Worm (Caenorhabditis elegans) whole organism, L4/young adult: ENCODE data around the gene spe-43.

Experiments used
- W03F9.2 ChIP-seq: fragments of 150-350 bp; optimal IDR thresholded peaks from 2 replicates; lab custom pipeline; 2014; ENCODE audit warnings: missing biosample characterization, missing genetic modification characterization
- dao-5 ChIP-seq: sonication (generic microtip); optimal IDR thresholded peaks from 2 replicates; lab custom pipeline; 2016; ENCODE audit warnings: missing genotype, missing genetic modification characterization, moderate library complexity, missing compliant biosample characterization
- him-1 ChIP-seq: sonication (generic microtip); optimal IDR thresholded peaks from 2 replicates; lab custom pipeline; 2016; ENCODE audit warnings: missing genotype, missing genetic modification reagents, missing genetic modification characterization, missing compliant biosample characterization

spe-43 gene

DNA sequence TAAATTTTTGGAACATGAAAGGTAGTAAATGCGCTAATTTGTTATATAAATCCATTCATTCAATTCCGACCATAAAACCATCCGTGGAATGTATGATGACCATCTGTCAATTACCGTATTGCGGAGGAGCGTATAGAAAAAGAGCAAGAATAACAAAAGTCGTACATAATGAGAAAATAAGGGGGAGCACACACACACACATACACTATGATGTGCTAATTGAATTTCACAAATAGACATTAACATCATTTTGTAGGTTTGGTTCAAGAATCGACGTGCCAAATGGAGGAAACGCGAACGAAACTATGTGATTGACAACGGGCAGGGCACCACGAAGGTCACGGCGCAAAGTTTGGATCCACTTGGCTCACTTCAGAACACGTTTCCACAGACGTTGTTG is 20.8 kb downstream of the spe-43 start:
- TF ChIP-seq dao-5 (tag; lab: Kevin White, UChicago) (no peak), W03F9.2 (no peak), him-1 (tag; lab: Kevin White, UChicago) (no peak)

DNA sequence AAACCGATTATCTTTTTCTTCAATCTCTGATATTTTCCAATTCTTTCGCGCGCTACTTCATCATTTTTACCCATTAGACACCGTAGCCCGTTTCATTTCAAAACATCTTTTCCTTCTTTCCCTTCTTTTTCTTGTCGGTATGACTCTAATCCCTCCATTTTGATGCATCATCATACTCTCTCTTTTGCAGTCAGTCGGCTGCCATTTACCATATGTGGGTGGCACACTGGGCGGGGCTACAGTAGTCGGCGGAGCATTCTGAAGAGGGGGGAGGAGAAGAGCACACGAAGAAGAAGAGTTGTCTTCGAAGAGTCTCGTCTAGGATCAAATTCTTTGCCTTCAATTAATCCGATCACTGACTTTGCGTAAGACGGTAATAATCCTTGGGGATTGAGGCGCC is 23.4 kb downstream of the spe-43 start, which contains the start of gene unc-30:
TSS of gene unc-30 (plus strand) at position 184 of the 400 bp plus-strand sequence.
- TF ChIP-seq W03F9.2 (no peak), him-1 (tag; lab: Kevin White, UChicago) (no peak), dao-5 (tag; lab: Kevin White, UChicago) (no peak)

DNA sequence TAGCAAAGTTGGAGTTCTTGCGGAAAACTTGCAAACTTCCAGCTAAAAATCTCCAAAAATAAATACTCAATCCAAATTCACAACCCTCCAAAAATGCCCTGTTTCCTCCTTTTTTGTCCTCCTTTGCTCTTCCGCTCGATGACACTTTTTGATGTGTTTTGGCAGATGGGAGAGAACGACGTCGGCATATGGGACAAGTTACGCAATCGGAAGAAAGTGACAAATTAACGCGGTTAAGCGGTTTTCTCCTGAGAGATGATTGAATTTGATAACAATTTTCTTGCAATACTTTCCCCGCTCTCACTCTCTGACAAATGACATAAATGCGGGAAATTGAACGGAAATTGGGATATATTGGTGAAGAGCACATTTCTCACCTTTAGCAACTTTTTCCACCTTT is 25.5 kb downstream of the spe-43 start:
- TF ChIP-seq W03F9.2, result no peak
- no peak for TF ChIP-seq dao-5 (tag; lab: Kevin White, UChicago)
- TF ChIP-seq him-1 (tag; lab: Kevin White, UChicago), result no peak

DNA sequence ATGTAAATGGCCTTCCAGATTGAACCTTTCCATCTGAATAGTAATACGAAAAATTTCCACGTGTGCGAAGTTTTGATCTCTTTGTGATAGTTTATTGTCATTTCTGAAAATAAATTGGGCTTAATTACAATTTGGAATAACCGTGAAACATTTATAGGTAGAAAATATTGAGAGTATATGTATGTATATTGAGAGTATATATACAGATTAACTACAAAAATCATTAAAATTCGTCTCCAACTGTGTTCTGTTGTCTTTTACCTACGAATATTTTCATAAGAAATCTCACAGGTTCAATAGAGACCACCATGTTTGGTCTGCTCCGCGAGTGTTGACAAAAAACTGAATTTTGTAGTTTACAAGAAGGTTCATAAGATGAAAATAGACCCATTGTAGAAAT is 29.2 kb downstream of the spe-43 start, which contains the start of gene best-2:
TSS of gene best-2 (minus strand) at position 101 of the 400 bp plus-strand sequence.
- TF ChIP-seq dao-5 (tag; lab: Kevin White, UChicago) (no peak), W03F9.2 (no peak), him-1 (tag; lab: Kevin White, UChicago) (no peak)

DNA sequence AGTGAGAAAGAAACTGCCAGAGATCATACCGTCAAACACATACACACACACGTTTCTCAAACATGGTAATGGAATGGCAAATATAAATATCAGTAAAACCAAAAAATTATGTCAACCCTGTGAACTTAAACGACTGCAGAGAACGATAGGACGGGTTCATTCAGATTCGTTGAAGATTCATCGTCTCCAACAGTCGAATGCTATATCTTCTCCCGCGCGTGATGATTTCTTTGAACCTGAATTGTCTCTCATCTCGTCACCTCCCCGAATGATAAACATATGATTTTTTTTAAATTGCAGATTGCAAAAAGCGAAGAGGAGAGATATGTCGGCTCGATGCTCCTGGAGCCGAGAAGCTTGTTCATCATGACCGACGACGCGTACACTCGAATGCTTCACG is 31.3 kb downstream of the spe-43 start:
- TF ChIP-seq dao-5 (tag; lab: Kevin White, UChicago), result no peak
- TF ChIP-seq W03F9.2, result no peak
- TF ChIP-seq him-1 (tag; lab: Kevin White, UChicago), result no peak

DNA sequence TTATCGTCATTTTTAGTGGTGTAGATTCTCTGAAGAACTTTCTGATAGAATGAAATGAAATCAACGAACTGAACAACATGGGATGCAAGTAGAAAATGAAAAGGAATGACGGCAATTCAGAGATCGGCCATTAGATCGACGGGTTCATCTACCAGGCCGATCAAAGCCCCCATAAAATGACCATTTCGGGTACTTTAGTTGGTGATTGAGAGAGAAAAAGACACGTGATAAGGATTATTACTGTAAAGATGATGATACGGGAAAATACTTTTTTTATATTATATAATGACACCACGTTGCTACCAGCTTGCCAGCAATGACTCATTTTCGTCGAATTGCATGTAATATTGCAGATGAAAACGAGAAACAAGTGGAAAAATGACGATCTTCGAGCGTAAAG is 32.4 kb downstream of the spe-43 start, which contains the start of gene best-1:
TSS of gene best-1 (minus strand) at position 29 of the 400 bp plus-strand sequence.
- no peak for TF ChIP-seq him-1 (tag; lab: Kevin White, UChicago)
- no peak for TF ChIP-seq dao-5 (tag; lab: Kevin White, UChicago)

DNA sequence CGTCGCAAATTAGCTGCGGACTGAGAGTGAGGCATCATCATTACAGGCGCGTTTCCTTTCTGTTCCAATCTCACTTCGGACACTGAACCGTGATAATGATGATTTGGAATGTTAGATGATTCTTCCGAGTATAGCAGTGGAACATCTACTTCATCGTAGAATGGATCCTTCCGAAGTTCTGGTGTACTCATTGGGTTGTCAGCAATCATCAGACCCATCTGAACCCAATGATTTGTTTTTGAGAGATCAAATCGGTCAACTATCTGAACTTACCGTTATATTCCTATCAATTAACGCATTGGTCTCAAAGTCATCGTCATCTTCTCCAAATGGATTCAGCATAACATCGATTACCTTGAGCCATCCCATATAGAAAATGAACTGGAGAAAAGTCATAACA is 33.7 kb downstream of the spe-43 start:
- no peak for TF ChIP-seq him-1 (tag; lab: Kevin White, UChicago)
- TF ChIP-seq W03F9.2, result no peak
- no peak for TF ChIP-seq dao-5 (tag; lab: Kevin White, UChicago)

DNA sequence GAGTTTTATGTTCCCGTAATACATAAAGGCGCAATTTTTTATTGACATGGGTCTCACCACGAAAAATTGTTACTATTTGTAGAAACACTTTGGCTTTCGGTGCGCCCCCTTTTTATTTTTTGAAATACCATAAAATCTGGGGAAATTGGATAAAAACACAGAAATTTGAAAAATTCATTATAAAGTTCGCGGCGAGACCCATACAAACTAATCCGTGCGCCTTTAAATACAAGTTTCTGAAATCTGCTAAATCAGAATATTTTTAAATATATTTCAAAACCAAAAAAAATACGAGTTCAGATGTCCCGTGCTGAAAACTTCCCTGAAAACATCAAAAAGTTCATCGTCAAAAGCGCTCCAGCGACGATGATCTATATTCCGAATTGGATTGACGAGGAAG is 34.8 kb downstream of the spe-43 start, which contains the start of gene B0564.2:
TSS of gene B0564.2 (plus strand) at position 301 of the 400 bp plus-strand sequence.
- no peak for TF ChIP-seq dao-5 (tag; lab: Kevin White, UChicago)
- TF ChIP-seq W03F9.2, result no peak
- TF ChIP-seq him-1 (tag; lab: Kevin White, UChicago), result no peak

DNA sequence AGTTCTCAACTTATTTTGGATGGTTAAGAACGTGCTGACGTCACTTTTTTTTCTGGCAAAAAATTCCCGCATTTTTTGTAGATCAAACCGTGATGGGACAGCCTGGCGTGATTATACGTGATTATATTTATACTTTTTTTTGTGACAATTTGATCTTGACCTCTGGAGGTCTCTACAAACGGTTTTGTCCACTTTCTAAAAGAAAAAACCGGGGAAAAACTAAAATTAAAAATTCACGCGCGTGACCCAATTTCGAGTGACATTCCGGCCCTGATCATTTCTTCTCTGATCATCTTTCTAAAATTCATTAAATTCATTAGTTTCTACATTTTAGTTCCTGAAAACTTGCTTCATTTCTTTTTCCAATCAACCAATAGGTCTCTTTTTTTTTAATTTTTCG is 37.3 kb downstream of the spe-43 start, which contains the start of gene rde-11:
TSS of gene rde-11 (plus strand) at position 301 of the 400 bp plus-strand sequence.
- TF ChIP-seq dao-5 (tag; lab: Kevin White, UChicago) (no peak), him-1 (tag; lab: Kevin White, UChicago) (no peak), W03F9.2 (no peak)

DNA sequence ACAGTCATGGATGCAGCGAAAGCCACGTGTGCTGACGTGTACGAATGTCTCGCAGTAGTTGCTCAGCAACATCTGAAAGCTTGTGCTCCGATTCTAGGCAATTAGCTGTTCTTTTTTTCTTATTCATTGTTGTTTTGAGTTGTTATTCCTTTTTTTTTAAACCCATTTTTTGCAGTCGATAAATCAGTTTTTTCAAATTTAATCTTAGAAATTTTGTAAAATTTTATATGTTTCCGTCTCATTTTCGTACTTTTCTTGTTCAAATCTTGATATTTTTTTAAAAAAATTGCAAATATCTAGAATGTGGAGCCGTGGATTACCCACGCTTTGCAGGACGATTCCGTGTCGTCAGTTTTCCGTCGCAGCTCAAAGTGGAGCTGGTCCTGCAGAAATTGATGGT is 41.7 kb downstream of the spe-43 start, which contains the start of gene fask-1:
TSS of gene fask-1 (plus strand) at position 301 of the 400 bp plus-strand sequence.
- TF ChIP-seq him-1 (tag; lab: Kevin White, UChicago), result no peak
- TF ChIP-seq dao-5 (tag; lab: Kevin White, UChicago), result no peak
- no peak for TF ChIP-seq W03F9.2

DNA sequence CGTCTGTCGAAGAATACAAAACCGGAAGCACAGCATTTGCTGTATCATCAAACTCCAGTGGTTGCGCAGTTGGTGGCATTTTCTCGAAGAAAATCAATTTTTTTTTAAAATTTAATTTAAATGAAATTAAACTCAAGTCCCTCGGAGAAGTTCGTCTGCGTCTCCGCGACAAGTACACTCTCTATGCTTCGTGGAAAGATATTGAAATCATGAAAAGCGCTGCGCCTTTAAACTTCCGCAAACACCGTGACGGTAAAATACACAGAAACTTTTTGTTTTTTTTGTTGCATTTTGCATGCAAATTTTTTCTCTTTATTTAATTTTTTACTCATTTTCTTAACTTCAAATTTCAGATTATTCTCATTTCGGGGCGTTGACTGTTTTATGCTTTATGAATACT is 43.5 kb downstream of the spe-43 start, which contains the start of the genes dli-1, tin-9.2 and exos-4.1:
TSS of gene dli-1 (minus strand) at position 141 of the 400 bp plus-strand sequence.
TSS of gene tin-9.2 (plus strand) at position 344 of the 400 bp plus-strand sequence.
TSS of gene exos-4.1 (plus strand) at position 348 of the 400 bp plus-strand sequence.
- TF ChIP-seq him-1 (tag; lab: Kevin White, UChicago) (no peak), W03F9.2 (peak; percentile 86)

DNA sequence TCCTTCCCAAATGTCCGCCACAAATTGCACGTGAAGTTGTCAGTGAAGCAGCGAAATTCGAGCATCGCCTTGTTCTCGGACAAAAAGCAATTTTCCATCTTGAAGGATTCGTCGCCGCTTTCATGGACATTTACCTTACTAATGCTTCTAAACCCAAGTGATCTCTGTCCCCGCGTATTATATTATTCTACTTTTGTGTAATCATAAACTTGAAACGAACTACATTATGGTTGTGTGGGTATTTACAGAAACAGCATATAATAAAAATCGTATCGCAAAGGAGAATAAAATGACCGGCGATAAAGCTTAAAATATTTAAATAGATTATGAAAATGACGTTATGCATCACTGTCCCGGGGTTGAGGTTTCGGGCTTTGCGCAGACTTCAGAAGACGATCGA is 45.4 kb downstream of the spe-43 start:
- TF ChIP-seq dao-5 (tag; lab: Kevin White, UChicago), result no peak
- no peak for TF ChIP-seq W03F9.2
- TF ChIP-seq him-1 (tag; lab: Kevin White, UChicago), result no peak

DNA sequence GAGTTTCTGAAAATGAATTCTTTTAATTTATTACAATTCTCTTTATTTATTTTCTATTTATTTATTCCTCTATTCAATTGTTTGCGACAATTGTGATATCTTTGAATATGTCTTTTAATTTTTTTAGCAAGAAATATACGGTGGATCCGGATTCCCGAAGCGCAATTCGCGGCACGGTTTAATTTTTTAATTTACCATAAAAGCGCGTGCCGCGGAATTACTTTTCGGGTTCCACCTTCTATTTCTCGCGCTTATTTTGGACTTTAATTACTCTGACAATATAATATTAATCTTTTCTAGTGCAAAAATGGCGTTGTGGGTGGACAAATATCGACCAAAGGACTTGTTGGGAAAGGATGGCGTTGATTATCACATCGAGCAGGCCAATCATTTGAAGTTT is 46.7 kb downstream of the spe-43 start, which contains the start of gene rfc-3:
TSS of gene rfc-3 (plus strand) at position 301 of the 400 bp plus-strand sequence.
- no peak for TF ChIP-seq dao-5 (tag; lab: Kevin White, UChicago)
- TF ChIP-seq W03F9.2, result no peak
- no peak for TF ChIP-seq him-1 (tag; lab: Kevin White, UChicago)

DNA sequence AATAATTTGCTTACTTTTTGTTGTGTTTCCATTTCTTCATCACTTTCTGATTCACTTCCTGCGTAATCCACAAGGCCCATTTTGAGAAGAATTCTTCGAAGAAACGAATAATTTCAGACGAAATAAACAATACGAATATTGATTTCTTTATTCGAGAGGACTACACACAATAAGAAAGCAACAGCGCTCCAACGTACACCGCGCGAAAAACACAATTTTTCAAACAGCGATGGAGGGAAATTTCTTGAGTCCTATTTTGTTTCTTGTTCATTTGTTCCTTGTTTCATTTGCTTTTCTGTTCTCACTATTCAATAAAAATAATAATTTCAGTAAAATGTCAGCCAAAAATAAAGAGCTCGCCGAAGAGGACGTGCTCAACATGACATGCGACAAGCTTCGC is 48.5 kb downstream of the spe-43 start, which contains the start of the genes prcc-1 and C39E9.12:
TSS of gene prcc-1 (minus strand) at position 119 of the 400 bp plus-strand sequence.
TSS of gene C39E9.12 (plus strand) at position 331 of the 400 bp plus-strand sequence.
- no peak for TF ChIP-seq W03F9.2

DNA sequence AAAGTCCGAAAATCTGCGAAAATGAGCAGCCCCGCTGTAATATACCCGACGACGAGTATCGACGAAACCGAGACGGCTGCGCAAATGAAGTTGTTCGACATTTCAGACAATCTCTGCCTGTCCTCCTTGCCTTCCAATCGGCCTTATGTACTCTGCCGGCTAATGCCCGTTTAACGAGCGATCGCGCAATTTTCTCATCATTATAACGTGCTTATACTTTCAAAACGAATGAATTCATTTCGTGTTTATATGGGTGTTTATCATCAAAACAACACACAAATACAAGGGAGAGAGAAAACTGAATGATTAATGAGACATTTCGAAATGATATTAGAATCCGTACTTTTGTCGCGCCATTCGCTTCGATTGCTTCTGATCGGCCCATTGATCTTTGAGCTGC is 51.2 kb downstream of the spe-43 start, which contains the start of gene col-132:
TSS of gene col-132 (minus strand) at position 101 of the 400 bp plus-strand sequence.
- no peak for TF ChIP-seq dao-5 (tag; lab: Kevin White, UChicago)
- TF ChIP-seq W03F9.2, result no peak
- TF ChIP-seq him-1 (tag; lab: Kevin White, UChicago), result no peak
